Fruit fly (Drosophila melanogaster) whole organism: ENCODE results near the gene PK1-R.
A peak's percentile ranks its signal among the peaks of the same experiment; 100 is the strongest.

Source experiments
- CG8478 ChIP-seq: fragments of >200 bp; optimal IDR thresholded peaks from 2 replicates; lab custom pipeline; 2018; ENCODE audit warnings: inconsistent platforms
- Dll ChIP-seq: fragments of >200 bp; optimal IDR thresholded peaks from 2 replicates; lab custom pipeline; 2017
- EcR ChIP-seq, 2 experiments: fragments of >200 bp; optimal IDR thresholded peaks; 2 replicates each; lab custom pipeline; 2017; ENCODE audit warnings: missing biosample characterization in 2 of 2, missing genetic modification characterization in 2 of 2, missing genetic modification reagents in 2 of 2
- pan ChIP-seq: fragments of >200 bp; optimal IDR thresholded peaks from 2 replicates; lab custom pipeline; 2017
- psq ChIP-seq: fragments of >200 bp; optimal IDR thresholded peaks from 2 replicates; lab custom pipeline; 2017
- usp ChIP-seq: fragments of >200 bp; optimal IDR thresholded peaks from 2 replicates; lab custom pipeline; 2017; ENCODE audit warnings: missing biosample characterization, missing genetic modification characterization, mixed read lengths

The PK1-R gene

dm6 chr3R:14108158-14108921, 5.4 kb upstream of the PK1-R start, which contains the start of gene CG12402:
TSS of gene CG12402 (minus strand) at chr3R:14108321.
- TF ChIP-seq pan (lab: Kevin White, UChicago) (no peak), CG8478 (lab: Kevin White, UChicago) (no peak), usp (no peak), EcR (GFP tag; optimal IDR thresholded peaks at IDR 0.05; lab: Kevin White, UChicago) (no peak), Dll (peak; percentile 62)

- TF ChIP-seq usp (no peak), psq (lab: Kevin White, UChicago) (no peak), Dll (no peak), pan (lab: Kevin White, UChicago) (no peak), CG8478 (lab: Kevin White, UChicago) (no peak), EcR (GFP tag; optimal IDR thresholded peaks at IDR 0.05; lab: Kevin White, UChicago) (no peak)
Measured at dm6 chr3R:14107597-14107996, 4.7 kb upstream of the PK1-R start.

- no peak for TF ChIP-seq CG8478 (lab: Kevin White, UChicago)
- no peak for TF ChIP-seq Dll
- no peak for TF ChIP-seq pan (lab: Kevin White, UChicago)
- TF ChIP-seq usp = no peak
- no peak for TF ChIP-seq EcR (GFP tag; optimal IDR thresholded peaks at IDR 0.05; lab: Kevin White, UChicago)
- no peak for TF ChIP-seq psq (lab: Kevin White, UChicago)
Measured at dm6 chr3R:14100962-14101361, 2.0 kb downstream of the PK1-R start.

- TF ChIP-seq usp (no peak), pan (lab: Kevin White, UChicago) (no peak)
Measured at dm6 chr3R:14098527-14099109, 4.3 kb downstream of the PK1-R start.

dm6 chr3R:14097980-14098379, 4.9 kb downstream of the PK1-R start, which contains the start of gene CG9920:
TSS of gene CG9920 (minus strand) at chr3R:14098080.
- no peak for TF ChIP-seq Dll
- no peak for TF ChIP-seq usp
- no peak for TF ChIP-seq psq (lab: Kevin White, UChicago)
- TF ChIP-seq pan (lab: Kevin White, UChicago) = no peak
- no peak for TF ChIP-seq EcR (GFP tag; optimal IDR thresholded peaks at IDR 0.05; lab: Kevin White, UChicago)
- no peak for TF ChIP-seq CG8478 (lab: Kevin White, UChicago)

dm6 chr3R:14096792-14097191, 6.1 kb downstream of the PK1-R start, which contains the start of gene CCHa1:
TSS of gene CCHa1 (minus strand) at chr3R:14096835.
- TF ChIP-seq usp = no peak
- no peak for TF ChIP-seq pan (lab: Kevin White, UChicago)
- no peak for TF ChIP-seq CG8478 (lab: Kevin White, UChicago)
- TF ChIP-seq psq (lab: Kevin White, UChicago) = no peak
- no peak for TF ChIP-seq EcR (GFP tag; optimal IDR thresholded peaks at IDR 0.05; lab: Kevin White, UChicago)
- no peak for TF ChIP-seq Dll

dm6 chr3R:14095916-14096315, 7.0 kb downstream of the PK1-R start:
- TF ChIP-seq usp = no peak
- TF ChIP-seq CG8478 (lab: Kevin White, UChicago) = no peak
- no peak for TF ChIP-seq pan (lab: Kevin White, UChicago)
- TF ChIP-seq EcR (GFP tag; optimal IDR thresholded peaks at IDR 0.05; lab: Kevin White, UChicago) = no peak
- TF ChIP-seq psq (lab: Kevin White, UChicago) = no peak
- TF ChIP-seq Dll = no peak

- TF ChIP-seq usp (no peak), pan (lab: Kevin White, UChicago) (no peak), CG8478 (lab: Kevin White, UChicago) (no peak), EcR (GFP tag; optimal IDR thresholded peaks at IDR 0.05; lab: Kevin White, UChicago) (no peak), psq (lab: Kevin White, UChicago) (no peak), Dll (no peak)
Measured at dm6 chr3R:14095428-14095827, 7.5 kb downstream of the PK1-R start.

- no peak for TF ChIP-seq usp
- TF ChIP-seq EcR (GFP tag; optimal IDR thresholded peaks at IDR 0.05; lab: Kevin White, UChicago) = no peak
- no peak for TF ChIP-seq Dll
- no peak for TF ChIP-seq pan (lab: Kevin White, UChicago)
Measured at dm6 chr3R:14088887-14089567, 13.9 kb downstream of the PK1-R start, which contains the start of gene Npc2b. TSS of gene Npc2b (plus strand) at chr3R:14089517.

dm6 chr3R:14088157-14088556, 14.8 kb downstream of the PK1-R start:
- TF ChIP-seq EcR (GFP tag; optimal IDR thresholded peaks at IDR 0.05; lab: Kevin White, UChicago) (no peak), psq (lab: Kevin White, UChicago) (no peak), CG8478 (lab: Kevin White, UChicago) (no peak), usp (no peak), Dll (no peak), pan (lab: Kevin White, UChicago) (no peak)

- no peak for TF ChIP-seq psq (lab: Kevin White, UChicago)
- TF ChIP-seq usp = no peak
- TF ChIP-seq pan (lab: Kevin White, UChicago) = no peak
- no peak for TF ChIP-seq CG8478 (lab: Kevin White, UChicago)
- TF ChIP-seq Dll = no peak
- no peak for TF ChIP-seq EcR (GFP tag; optimal IDR thresholded peaks at IDR 0.05; lab: Kevin White, UChicago)
Measured at dm6 chr3R:14085555-14085954, 17.4 kb downstream of the PK1-R start.

dm6 chr3R:14081526-14081925, 21.4 kb downstream of the PK1-R start:
- TF ChIP-seq CG8478 (lab: Kevin White, UChicago) (no peak), psq (lab: Kevin White, UChicago) (no peak), Dll (no peak), usp (no peak)
